Fruit fly (Drosophila melanogaster) whole organism, prepupa: ENCODE results near the gene CG31156.

ENCODE experiments used
- Blimp-1 ChIP-seq: fragments of 200-800 bp; sonication (Bioruptor generic); optimal IDR thresholded peaks from 3 replicates; lab custom pipeline; 2017; ENCODE audit warnings: missing biosample characterization, missing genetic modification characterization, mild to moderate bottlenecking, moderate library complexity, missing genetic modification reagents
- CG10669 ChIP-seq: fragments of 200-800 bp; sonication (Bioruptor generic); optimal IDR thresholded peaks from 3 replicates; lab custom pipeline; 2018; ENCODE audit warnings: missing biosample characterization, mild to moderate bottlenecking, missing genetic modification characterization, moderate library complexity
- CG11294 ChIP-seq: fragments of 200-800 bp; sonication (Bioruptor generic); IDR thresholded peaks from 2 replicates; pipeline ENCODE4 v1.3.6; 2022; ENCODE audit warnings: missing biosample characterization, missing genetic modification characterization
- CG11762 ChIP-seq: fragments of 200-800 bp; sonication (Bioruptor generic); optimal IDR thresholded peaks from 3 replicates; lab custom pipeline; 2016; ENCODE audit warnings: missing biosample characterization, missing genetic modification characterization; ENCODE audit not compliant: insufficient read depth
- CG15336 ChIP-seq: fragments of 200-800 bp; sonication (Bioruptor generic); IDR thresholded peaks from 2 replicates; pipeline ENCODE4 v1.3.6; 2022; ENCODE audit warnings: missing biosample characterization, missing genetic modification characterization
- CG16779 ChIP-seq: fragments of 200-800 bp; sonication (Bioruptor generic); optimal IDR thresholded peaks from 3 replicates; lab custom pipeline; 2017; ENCODE audit warnings: missing biosample characterization, mild to moderate bottlenecking, missing genetic modification characterization
- CG31627 ChIP-seq: fragments of 200-800 bp; sonication (Bioruptor generic); optimal IDR thresholded peaks from 3 replicates; lab custom pipeline; 2016; ENCODE audit warnings: missing biosample characterization, missing genetic modification characterization
- CG34406 ChIP-seq: fragments of 200-800 bp; sonication (Bioruptor generic); optimal IDR thresholded peaks from 3 replicates; lab custom pipeline; 2016; ENCODE audit warnings: missing biosample characterization, missing genetic modification characterization
- CG3919 ChIP-seq: fragments of 200-800 bp; sonication (Bioruptor generic); optimal IDR thresholded peaks from 3 replicates; lab custom pipeline; 2016; ENCODE audit warnings: missing biosample characterization, missing genetic modification characterization
- CG4318 ChIP-seq: fragments of 200-800 bp; sonication (Bioruptor generic); optimal IDR thresholded peaks from 3 replicates; lab custom pipeline; 2017; ENCODE audit warnings: missing biosample characterization, mild to moderate bottlenecking, missing genetic modification characterization
- CG6163 ChIP-seq: fragments of 200-800 bp; sonication (Bioruptor generic); IDR thresholded peaks from 3 replicates; pipeline ENCODE4 v1.3.6; 2022; ENCODE audit warnings: missing biosample characterization, missing genetic modification characterization
- CG6792 ChIP-seq: fragments of 200-800 bp; sonication (Bioruptor generic); optimal IDR thresholded peaks from 3 replicates; lab custom pipeline; 2016; ENCODE audit warnings: missing biosample characterization, missing genetic modification characterization
- CG6808 ChIP-seq: fragments of 200-800 bp; sonication (Bioruptor generic); optimal IDR thresholded peaks from 3 replicates; lab custom pipeline; 2017; ENCODE audit warnings: missing biosample characterization, missing genetic modification characterization, mild to moderate bottlenecking, moderate library complexity, missing genetic modification reagents
- CG6854 ChIP-seq: fragments of 200-800 bp; sonication (Bioruptor generic); optimal IDR thresholded peaks from 2 replicates; lab custom pipeline; 2017; ENCODE audit warnings: missing biosample characterization, mild to moderate bottlenecking, missing genetic modification characterization
- CG8319 ChIP-seq: fragments of 200-800 bp; sonication (Bioruptor generic); optimal IDR thresholded peaks from 3 replicates; lab custom pipeline; 2016; ENCODE audit warnings: missing biosample characterization, missing genetic modification characterization
- CG8632 ChIP-seq: fragments of 200-800 bp; sonication (Bioruptor generic); optimal IDR thresholded peaks from 3 replicates; lab custom pipeline; 2016; ENCODE audit warnings: missing biosample characterization, missing genetic modification characterization
- CG9139 ChIP-seq: fragments of 200-800 bp; sonication (Bioruptor generic); optimal IDR thresholded peaks from 3 replicates; lab custom pipeline; 2017; ENCODE audit warnings: missing biosample characterization, mild to moderate bottlenecking, missing genetic modification characterization
- Eip75B ChIP-seq: fragments of 200-800 bp; sonication (Bioruptor generic); optimal IDR thresholded peaks from 3 replicates; lab custom pipeline; 2016; ENCODE audit warnings: missing biosample characterization, missing genetic modification characterization
- Eip78C ChIP-seq: fragments of 200-800 bp; sonication (Bioruptor generic); peaks from one replicate; lab custom pipeline; 2016; ENCODE audit warnings: missing biosample characterization, missing genetic modification characterization
- Ets21C ChIP-seq: fragments of 200-800 bp; sonication (Bioruptor generic); optimal IDR thresholded peaks from 3 replicates; lab custom pipeline; 2016; ENCODE audit warnings: missing biosample characterization, missing genetic modification characterization
- Ets96B ChIP-seq: fragments of 200-800 bp; optimal IDR thresholded peaks from 2 replicates; lab custom pipeline; 2019; ENCODE audit warnings: missing biosample characterization, mild to moderate bottlenecking, missing genetic modification characterization, moderate library complexity
- Hr38 ChIP-seq: sonication (Bioruptor generic); optimal IDR thresholded peaks from 2 replicates; lab custom pipeline; 2016; ENCODE audit warnings: missing biosample characterization, missing genetic modification characterization
- Hr4 ChIP-seq: fragments of 200-800 bp; sonication (Bioruptor generic); optimal IDR thresholded peaks from 3 replicates; lab custom pipeline; 2016; ENCODE audit warnings: missing biosample characterization, missing genetic modification characterization
- Lpt ChIP-seq: fragments of 200-800 bp; sonication (Bioruptor generic); optimal IDR thresholded peaks from 3 replicates; lab custom pipeline; 2016; ENCODE audit warnings: missing biosample characterization, missing genetic modification characterization
- Met ChIP-seq: fragments of 200-800 bp; sonication (Bioruptor generic); optimal IDR thresholded peaks from 3 replicates; lab custom pipeline; 2016; ENCODE audit warnings: missing biosample characterization, missing genetic modification characterization
- OdsH ChIP-seq: fragments of 200-800 bp; sonication (Bioruptor generic); optimal IDR thresholded peaks from 3 replicates; lab custom pipeline; 2016; ENCODE audit warnings: missing biosample characterization, missing genetic modification characterization
- Sox102F ChIP-seq: fragments of 200-800 bp; sonication (Bioruptor generic); optimal IDR thresholded peaks from 2 replicates; lab custom pipeline; 2016; ENCODE audit warnings: missing biosample characterization, mild to moderate bottlenecking, missing genetic modification characterization
- Sox14 ChIP-seq: fragments of 200-800 bp; sonication (Bioruptor generic); optimal IDR thresholded peaks from 3 replicates; lab custom pipeline; 2016; ENCODE audit warnings: missing biosample characterization, missing genetic modification characterization
- Sox15 ChIP-seq: fragments of 200-800 bp; sonication (Bioruptor generic); optimal IDR thresholded peaks from 3 replicates; lab custom pipeline; 2016; ENCODE audit warnings: missing biosample characterization, missing genetic modification characterization
- achi ChIP-seq: fragments of 200-800 bp; sonication (Bioruptor generic); optimal IDR thresholded peaks from 3 replicates; lab custom pipeline; 2016; ENCODE audit warnings: missing biosample characterization, missing genetic modification characterization
- acj6 ChIP-seq: fragments of 200-800 bp; sonication (Bioruptor generic); optimal IDR thresholded peaks from 3 replicates; lab custom pipeline; 2016; ENCODE audit warnings: missing biosample characterization, missing genetic modification characterization
- dac ChIP-seq: fragments of 200-800 bp; sonication (Bioruptor generic); optimal IDR thresholded peaks from 2 replicates; lab custom pipeline; 2017; ENCODE audit warnings: missing biosample characterization, mild to moderate bottlenecking, missing genetic modification characterization
- dsx ChIP-seq: fragments of 200-800 bp; optimal IDR thresholded peaks from 3 replicates; lab custom pipeline; 2019; ENCODE audit warnings: missing biosample characterization, mild to moderate bottlenecking, missing genetic modification characterization, moderate library complexity; ENCODE audit not compliant: poor library complexity, severe bottlenecking
- eg ChIP-seq: fragments of 200-800 bp; sonication (Bioruptor generic); IDR thresholded peaks from 3 replicates; pipeline ENCODE4 v1.3.6; 2022; ENCODE audit warnings: missing biosample characterization, missing genetic modification characterization
- fd85E ChIP-seq: fragments of 200-800 bp; sonication (Bioruptor generic); optimal IDR thresholded peaks from 3 replicates; lab custom pipeline; 2016; ENCODE audit warnings: missing biosample characterization, missing genetic modification characterization
- fkh ChIP-seq: fragments of 200-800 bp; sonication (Bioruptor generic); optimal IDR thresholded peaks from 3 replicates; lab custom pipeline; 2017; ENCODE audit warnings: missing biosample characterization, mild to moderate bottlenecking, missing genetic modification characterization, moderate library complexity
- net ChIP-seq: fragments of 200-800 bp; sonication (Bioruptor generic); optimal IDR thresholded peaks from 3 replicates; lab custom pipeline; 2016; ENCODE audit warnings: missing biosample characterization, missing genetic modification characterization
- pdm3 ChIP-seq: fragments of 200-800 bp; sonication (Bioruptor generic); optimal IDR thresholded peaks from 3 replicates; lab custom pipeline; 2016; ENCODE audit warnings: missing biosample characterization, missing genetic modification characterization
- salr ChIP-seq, 2 experiments: fragments of 200-800 bp; sonication (Bioruptor generic); optimal IDR thresholded peaks; 3 replicates each; lab custom pipeline; 2016 to 2018; ENCODE audit warnings: missing biosample characterization in 2 of 2, missing genetic modification characterization in 2 of 2, mild to moderate bottlenecking in 1 of 2
- spab ChIP-seq: fragments of 200-800 bp; sonication (Bioruptor generic); optimal IDR thresholded peaks from 2 replicates; lab custom pipeline; 2017; ENCODE audit warnings: missing biosample characterization, mild to moderate bottlenecking, missing genetic modification characterization, missing genetic modification reagents
- ss ChIP-seq, 2 experiments: fragments of 200-800 bp; sonication (Bioruptor generic); optimal IDR thresholded peaks; 2 replicates in 1 of 2; 3 replicates in 1 of 2; lab custom pipeline; 2017 to 2018; ENCODE audit warnings: mild to moderate bottlenecking in 2 of 2, missing biosample characterization in 2 of 2, missing genetic modification characterization in 2 of 2, moderate library complexity in 1 of 2
- svp ChIP-seq: fragments of 200-800 bp; sonication (Bioruptor generic); peaks from one replicate; lab custom pipeline; 2016; ENCODE audit warnings: missing biosample characterization, missing genetic modification characterization
- topi ChIP-seq: fragments of 200-800 bp; sonication (Bioruptor generic); optimal IDR thresholded peaks from 3 replicates; lab custom pipeline; 2016; ENCODE audit warnings: missing biosample characterization, missing genetic modification characterization

The CG31156 gene

dm6 chr3R:22626842-22627392, 13.5 kb upstream of the CG31156 start (continued):
- TF ChIP-seq Hr4 (peak; percentile 49), Hr38 (GFP tag; lab: Kevin White, UChicago) (no peak), pdm3 (GFP tag; lab: Kevin White, UChicago) (peak; percentile 43), CG8632 (peak; percentile 56), OdsH (GFP tag; lab: Kevin White, UChicago) (peak; percentile 41), Ets96B (peak; percentile 91), net (GFP tag; lab: Kevin White, UChicago) (peak; percentile 76), CG10669 (GFP tag; lab: Kevin White, UChicago) (peak; percentile 78), CG31627 (GFP tag; lab: Kevin White, UChicago) (no peak), dsx (GFP tag; lab: Kevin White, UChicago) (peak; percentile 90), CG11294 (GFP tag; lab: Robert Waterston, UW) (peak; percentile 38; the same call in 1 of the 2 replicates), CG34406 (peak; percentile 58)
- TF ChIP-seq, all 60 proteins: peak for 45

- no peak for TF ChIP-seq dsx (GFP tag; lab: Kevin White, UChicago)
- no peak for TF ChIP-seq ss (GFP tag; optimal IDR thresholded peaks at IDR 0.05; lab: Kevin White, UChicago)
- no peak for TF ChIP-seq Ets96B
- TF ChIP-seq Blimp-1 (GFP tag; lab: Kevin White, UChicago), result no peak
- TF ChIP-seq CG6854 (GFP tag; lab: Kevin White, UChicago), result no peak
- no peak for TF ChIP-seq CG11294 (GFP tag; lab: Robert Waterston, UW)
- TF ChIP-seq eg, result no peak
- TF ChIP-seq Lpt (GFP tag; lab: Kevin White, UChicago), result no peak
- TF ChIP-seq Ets21C (GFP tag; lab: Kevin White, UChicago), result no peak
- no peak for TF ChIP-seq spab
- no peak for TF ChIP-seq Eip78C (GFP tag; lab: Kevin White, UChicago)
- TF ChIP-seq Sox15 (GFP tag; lab: Kevin White, UChicago), result no peak
- no peak for TF ChIP-seq pdm3 (GFP tag; lab: Kevin White, UChicago)
- TF ChIP-seq salr (GFP tag; optimal IDR thresholded peaks at IDR 0.05; lab: Kevin White, UChicago), result no peak
- TF ChIP-seq fkh (GFP tag; lab: Kevin White, UChicago), result no peak
- no peak for TF ChIP-seq CG6792 (GFP tag; lab: Kevin White, UChicago)
Observed at dm6 chr3R:22626334-22626688, 12.9 kb upstream of the CG31156 start.

- TF ChIP-seq Hr38 (GFP tag; lab: Kevin White, UChicago) (no peak), fkh (GFP tag; lab: Kevin White, UChicago) (peak; percentile 76), CG15336 (GFP tag; lab: Robert Waterston, UW) (peak; percentile 41), acj6 (GFP tag; lab: Kevin White, UChicago) (peak; percentile 49), OdsH (GFP tag; lab: Kevin White, UChicago) (peak; percentile 56), CG10669 (GFP tag; lab: Kevin White, UChicago) (peak; percentile 68), Sox102F (GFP tag; lab: Kevin White, UChicago) (peak; percentile 56), CG6854 (GFP tag; lab: Kevin White, UChicago) (no peak), CG9139 (GFP tag; lab: Kevin White, UChicago) (no peak), CG3919 (GFP tag; lab: Kevin White, UChicago) (peak; percentile 16), svp (GFP tag; lab: Kevin White, UChicago) (peak; percentile 68), dsx (GFP tag; lab: Kevin White, UChicago) (peak; percentile 35), topi (peak; percentile 66), CG16779 (tag; lab: Kevin White, UChicago) (no peak), CG31627 (GFP tag; lab: Kevin White, UChicago) (peak; percentile 57), Met (GFP tag; lab: Kevin White, UChicago) (peak; percentile 56), salr (GFP tag; optimal IDR thresholded peaks at IDR 0.05; lab: Kevin White, UChicago) (no peak), CG6792 (GFP tag; lab: Kevin White, UChicago) (peak; percentile 55), CG4318 (no peak), CG6808 (GFP tag; lab: Kevin White, UChicago) (peak; percentile 47), CG34406 (peak; percentile 16), CG8319 (GFP tag; lab: Kevin White, UChicago) (no peak), Blimp-1 (GFP tag; lab: Kevin White, UChicago) (peak; percentile 44), fd85E (no peak), Sox15 (GFP tag; lab: Kevin White, UChicago) (peak; percentile 31), CG11762 (GFP tag; lab: Kevin White, UChicago) (no peak), Ets21C (GFP tag; lab: Kevin White, UChicago) (peak; percentile 34), dac (no peak), Eip75B (peak; percentile 11), CG6163 (no peak), achi (GFP tag; lab: Kevin White, UChicago) (peak; percentile 42), Sox14 (no peak)
Observed at dm6 chr3R:22625514-22626333, 12.3 kb upstream of the CG31156 start.
